Worm (Caenorhabditis elegans) whole organism, L3 larva: ENCODE results near the gene ikke-1.

Source experiments
- R02D3.7 ChIP-seq: fragments of 150-350 bp; optimal IDR thresholded peaks from 2 replicates; lab custom pipeline; 2014; ENCODE audit warnings: missing biosample characterization, missing genetic modification characterization
- ZK546.5 ChIP-seq: sonication (generic microtip); optimal IDR thresholded peaks from 2 replicates; lab custom pipeline; 2017; ENCODE audit warnings: missing biosample characterization, missing genetic modification characterization
- aly-2 ChIP-seq: fragments of 150-350 bp; optimal IDR thresholded peaks from 2 replicates; lab custom pipeline; 2014; ENCODE audit warnings: missing biosample characterization, missing genetic modification characterization
- ama-1 ChIP-seq: fragments of 150-350 bp; optimal IDR thresholded peaks from 2 replicates; lab custom pipeline; 2018
- ceh-16 ChIP-seq: sonication (generic microtip); optimal IDR thresholded peaks from 2 replicates; lab custom pipeline; 2017; ENCODE audit warnings: missing biosample characterization, missing genetic modification characterization
- ceh-28 ChIP-seq: fragments of 150-350 bp; optimal IDR thresholded peaks from 2 replicates; lab custom pipeline; 2014; ENCODE audit warnings: missing biosample characterization, missing genetic modification reagents, missing genetic modification characterization
- ceh-82 ChIP-seq: fragments of 150-350 bp; optimal IDR thresholded peaks from 2 replicates; lab custom pipeline; 2014; ENCODE audit warnings: missing biosample characterization, missing genetic modification characterization
- daf-12 ChIP-seq: fragments of 150-350 bp; optimal IDR thresholded peaks from 2 replicates; lab custom pipeline; 2014; ENCODE audit warnings: missing biosample characterization, missing genetic modification reagents, missing genetic modification characterization
- egl-27 ChIP-seq: sonication (generic microtip); optimal IDR thresholded peaks from 4 replicates; lab custom pipeline; 2017; ENCODE audit warnings: missing biosample characterization, missing genetic modification reagents, missing genetic modification characterization
- egl-5 ChIP-seq: fragments of 150-350 bp; optimal IDR thresholded peaks from 2 replicates; lab custom pipeline; 2017; ENCODE audit warnings: missing biosample characterization, missing genetic modification reagents, missing genetic modification characterization, inconsistent platforms
- elt-1 ChIP-seq: fragments of 150-350 bp; optimal IDR thresholded peaks from 2 replicates; lab custom pipeline; 2014; ENCODE audit warnings: missing biosample characterization, missing genetic modification characterization
- elt-2 ChIP-seq: sonication (generic microtip); optimal IDR thresholded peaks from 2 replicates; lab custom pipeline; 2016; ENCODE audit warnings: missing genetic modification reagents, mild to moderate bottlenecking, missing genetic modification characterization, missing compliant biosample characterization
- elt-3 ChIP-seq, 3 experiments: fragments of 150-350 bp in 1 of 3; sonication (generic microtip) in 2 of 3; optimal IDR thresholded peaks; 2 replicates in 2 of 3; 4 replicates in 1 of 3; lab custom pipeline; 2014 to 2017; ENCODE audit warnings: missing biosample characterization in 3 of 3, missing genetic modification characterization in 3 of 3
- eor-1 ChIP-seq, 2 experiments: fragments of 150-350 bp; optimal IDR thresholded peaks; 2 replicates each; lab custom pipeline; 2014 to 2018; ENCODE audit warnings: missing biosample characterization in 2 of 2, missing genetic modification characterization in 2 of 2
- fkh-10 ChIP-seq: sonication (generic microtip); optimal IDR thresholded peaks from 2 replicates; lab custom pipeline; 2017; ENCODE audit warnings: missing biosample characterization, missing genetic modification reagents, missing genetic modification characterization
- fkh-2 ChIP-seq: fragments of 150-350 bp; optimal IDR thresholded peaks from 2 replicates; lab custom pipeline; 2014; ENCODE audit warnings: missing biosample characterization, missing genetic modification reagents, missing genetic modification characterization
- fos-1 ChIP-seq: fragments of 150-350 bp; optimal IDR thresholded peaks from 2 replicates; lab custom pipeline; 2014; ENCODE audit warnings: missing biosample characterization, missing genetic modification characterization
- hmg-11 ChIP-seq: sonication (generic microtip); optimal IDR thresholded peaks from 2 replicates; lab custom pipeline; 2016; ENCODE audit warnings: missing genetic modification characterization, missing compliant biosample characterization
- jun-1 ChIP-seq: fragments of 150-350 bp; optimal IDR thresholded peaks from 2 replicates; lab custom pipeline; 2014; ENCODE audit warnings: missing biosample characterization, missing genetic modification reagents, missing genetic modification characterization
- lin-15B ChIP-seq: fragments of 150-350 bp; optimal IDR thresholded peaks from 2 replicates; lab custom pipeline; 2014; ENCODE audit warnings: missing biosample characterization, missing genetic modification characterization
- lsy-12 ChIP-seq: sonication (generic microtip); optimal IDR thresholded peaks from 2 replicates; lab custom pipeline; 2016; ENCODE audit warnings: mild to moderate bottlenecking, missing genetic modification characterization, missing compliant biosample characterization
- mml-1 ChIP-seq: fragments of 150-350 bp; sonication (generic microtip); optimal IDR thresholded peaks from 3 replicates; lab custom pipeline; 2014; ENCODE audit warnings: missing biosample characterization, missing genetic modification characterization
- nfya-1 ChIP-seq: sonication (generic microtip); optimal IDR thresholded peaks from 2 replicates; lab custom pipeline; 2017; ENCODE audit warnings: missing genetic modification characterization, mild to moderate bottlenecking, missing compliant biosample characterization, antibody characterized with exemption, moderate library complexity; ENCODE audit not compliant: insufficient read depth
- nhr-12 ChIP-seq: fragments of 150-350 bp; optimal IDR thresholded peaks from 2 replicates; lab custom pipeline; 2014; ENCODE audit warnings: missing biosample characterization, missing genetic modification characterization
- nhr-23 ChIP-seq: fragments of 150-350 bp; optimal IDR thresholded peaks from 2 replicates; lab custom pipeline; 2014; ENCODE audit warnings: missing biosample characterization, missing genetic modification reagents, missing genetic modification characterization
- nhr-237 ChIP-seq: fragments of 150-350 bp; optimal IDR thresholded peaks from 2 replicates; lab custom pipeline; 2014; ENCODE audit warnings: missing biosample characterization, missing genetic modification characterization
- nhr-25 ChIP-seq: sonication (generic microtip); optimal IDR thresholded peaks from 2 replicates; lab custom pipeline; 2017; ENCODE audit warnings: missing biosample characterization, missing genetic modification characterization
- nhr-28 ChIP-seq: fragments of 150-350 bp; optimal IDR thresholded peaks from 2 replicates; lab custom pipeline; 2014; ENCODE audit warnings: missing biosample characterization, missing genetic modification characterization
- nhr-67 ChIP-seq: fragments of 150-350 bp; optimal IDR thresholded peaks from 2 replicates; lab custom pipeline; 2014; ENCODE audit warnings: missing biosample characterization, missing genetic modification characterization
- nhr-77 ChIP-seq: fragments of 150-350 bp; optimal IDR thresholded peaks from 2 replicates; lab custom pipeline; 2014; ENCODE audit warnings: missing biosample characterization, missing genetic modification characterization
- pha-4 ChIP-seq: fragments of 150-350 bp; optimal IDR thresholded peaks from 2 replicates; lab custom pipeline; 2014; ENCODE audit warnings: missing biosample characterization, missing genetic modification reagents, missing genetic modification characterization
- pqm-1 ChIP-seq: fragments of 150-350 bp; optimal IDR thresholded peaks from 2 replicates; lab custom pipeline; 2017; ENCODE audit warnings: missing biosample characterization, missing genetic modification characterization, inconsistent platforms
- sea-2 ChIP-seq: fragments of 150-350 bp; sonication (generic microtip); optimal IDR thresholded peaks from 4 replicates; lab custom pipeline; 2014; ENCODE audit warnings: missing biosample characterization, missing genetic modification reagents, missing genetic modification characterization
- skn-1 ChIP-seq: fragments of 150-350 bp; optimal IDR thresholded peaks from 2 replicates; lab custom pipeline; 2014; ENCODE audit warnings: missing biosample characterization, missing genetic modification characterization
- snpc-4 ChIP-seq: fragments of 150-350 bp; optimal IDR thresholded peaks from 2 replicates; lab custom pipeline; 2014; ENCODE audit warnings: missing biosample characterization, missing genetic modification characterization
- tbx-2 ChIP-seq: sonication (generic microtip); optimal IDR thresholded peaks from 2 replicates; lab custom pipeline; 2016; ENCODE audit warnings: mild to moderate bottlenecking, missing genetic modification characterization, missing compliant biosample characterization
- unc-39 ChIP-seq: sonication (generic microtip); optimal IDR thresholded peaks from 4 replicates; lab custom pipeline; 2017; ENCODE audit warnings: missing biosample characterization, missing genetic modification characterization
- unc-62 ChIP-seq: fragments of 150-350 bp; sonication (generic microtip); optimal IDR thresholded peaks from 4 replicates; lab custom pipeline; 2014; ENCODE audit warnings: missing biosample characterization, missing genetic modification reagents, missing genetic modification characterization
- zag-1 ChIP-seq: fragments of 150-350 bp; optimal IDR thresholded peaks from 2 replicates; lab custom pipeline; 2014; ENCODE audit warnings: missing biosample characterization, missing genetic modification characterization
- ztf-11 ChIP-seq: fragments of 150-350 bp; optimal IDR thresholded peaks from 2 replicates; lab custom pipeline; 2014; ENCODE audit warnings: missing biosample characterization, missing genetic modification characterization
- ztf-4 ChIP-seq: fragments of 150-350 bp; optimal IDR thresholded peaks from 2 replicates; lab custom pipeline; 2014; ENCODE audit warnings: missing biosample characterization, missing genetic modification characterization

ikke-1 gene

ce11 chrIII:9069712-9070111, 19.2 kb upstream of the ikke-1 start:
- peak; percentile 55 for TF ChIP-seq elt-2 (tag; lab: Kevin White, UChicago)
- no peak for TF ChIP-seq lsy-12
- no peak for TF ChIP-seq mml-1 (tag; lab: Kevin White, UChicago)
- no peak for TF ChIP-seq nhr-12 (tag; lab: Kevin White, UChicago)
- peak; percentile 4 for TF ChIP-seq pqm-1 (tag; lab: Kevin White, UChicago)

ce11 chrIII:9060267-9060666, 9.8 kb upstream of the ikke-1 start:
- TF ChIP-seq elt-2 (tag; lab: Kevin White, UChicago): peak; percentile 17
- TF ChIP-seq nhr-77 (tag; lab: Kevin White, UChicago): peak; percentile 50
- peak; percentile 17 for TF ChIP-seq ama-1
- no peak for TF ChIP-seq ceh-82 (tag; lab: Kevin White, UChicago)
- TF ChIP-seq zag-1 (tag; lab: Kevin White, UChicago): no peak
- peak; percentile 3 for TF ChIP-seq pha-4 (tag; lab: Kevin White, UChicago)
- TF ChIP-seq fos-1: peak; percentile 38

ce11 chrIII:9058959-9059534, 8.5 kb upstream of the ikke-1 start, which contains the start of gene gst-1:
gst-1 (plus strand) TSS chrIII:9059331.
- TF ChIP-seq pha-4 (tag; lab: Kevin White, UChicago) (peak; percentile 66), ceh-28 (no peak), hmg-11 (peak; percentile 4), skn-1 (tag; lab: Kevin White, UChicago) (peak; percentile 94), fos-1 (no peak), nhr-77 (tag; lab: Kevin White, UChicago) (no peak), nhr-237 (tag; lab: Kevin White, UChicago) (no peak), nfya-1 (peak; percentile 38), zag-1 (tag; lab: Kevin White, UChicago) (no peak), ZK546.5 (tag; lab: Kevin White, UChicago) (no peak), lsy-12 (peak; percentile 11), ama-1 (peak; percentile 60), sea-2 (no peak), elt-2 (tag; lab: Kevin White, UChicago) (peak; percentile 65), nhr-67 (no peak)

- TF ChIP-seq eor-1 (tag; optimal IDR thresholded peaks at IDR 0.05; lab: Kevin White, UChicago) (no peak), lin-15B (tag; lab: Kevin White, UChicago) (peak; percentile 29)
Measured at ce11 chrIII:9054414-9055147, 4.1 kb upstream of the ikke-1 start, which contains the start of gene cls-2. cls-2 (plus strand) TSS chrIII:9055048.

ce11 chrIII:9053740-9054252, 3.3 kb upstream of the ikke-1 start, which contains the start of gene R107.5:
R107.5 (minus strand) TSS chrIII:9053790.
- peak; percentile 99 for TF ChIP-seq lsy-12
- TF ChIP-seq elt-2 (tag; lab: Kevin White, UChicago): peak; percentile 67
- TF ChIP-seq unc-62: no peak
- TF ChIP-seq elt-1 (tag; lab: Kevin White, UChicago): peak; percentile 16
- peak; percentile 91 for TF ChIP-seq tbx-2 (tag; lab: Kevin White, UChicago)
- TF ChIP-seq skn-1 (tag; lab: Kevin White, UChicago): no peak
- peak; percentile 90 for TF ChIP-seq egl-5 (tag; lab: Kevin White, UChicago)
- peak; percentile 99 for TF ChIP-seq nhr-25 (tag; lab: Kevin White, UChicago)
- peak; percentile 97 for TF ChIP-seq jun-1 (tag; lab: Kevin White, UChicago)
- TF ChIP-seq ztf-11: no peak
- TF ChIP-seq pqm-1 (tag; lab: Kevin White, UChicago): peak; percentile 26
- TF ChIP-seq ceh-16 (tag; lab: Kevin White, UChicago): no peak
- TF ChIP-seq sea-2: peak; percentile 80
- TF ChIP-seq unc-39 (tag; lab: Kevin White, UChicago): no peak
- TF ChIP-seq ceh-82 (tag; lab: Kevin White, UChicago): no peak
- no peak for TF ChIP-seq zag-1 (tag; lab: Kevin White, UChicago)
- TF ChIP-seq nhr-12 (tag; lab: Kevin White, UChicago): no peak
- no peak for TF ChIP-seq snpc-4 (tag; lab: Kevin White, UChicago)
- TF ChIP-seq ama-1: peak; percentile 97
- TF ChIP-seq ztf-4 (tag; lab: Kevin White, UChicago): peak; percentile 27
- no peak for TF ChIP-seq aly-2 (tag; lab: Kevin White, UChicago)
- TF ChIP-seq nhr-23 (tag; lab: Kevin White, UChicago): peak; percentile 97
- no peak for TF ChIP-seq nhr-77 (tag; lab: Kevin White, UChicago)
- TF ChIP-seq ceh-28: peak; percentile 80
- TF ChIP-seq fos-1: peak; percentile 41
- TF ChIP-seq fkh-10 (GFP tag; lab: Kevin White, UChicago): peak; percentile 49
- TF ChIP-seq fkh-2 (tag; lab: Kevin White, UChicago): no peak
- TF ChIP-seq elt-3 (tag; optimal IDR thresholded peaks at IDR 0.05; lab: Kevin White, UChicago): peak; percentile 26 to 84 (median 75)
- no peak for TF ChIP-seq nhr-28 (tag; lab: Kevin White, UChicago)
- peak; percentile 79 for TF ChIP-seq lin-15B (tag; lab: Kevin White, UChicago)
- no peak for TF ChIP-seq daf-12 (tag; lab: Kevin White, UChicago)
- TF ChIP-seq nhr-237 (tag; lab: Kevin White, UChicago): no peak
- peak; percentile 62 for TF ChIP-seq R02D3.7 (tag; lab: Kevin White, UChicago)
- TF ChIP-seq egl-27: peak; percentile 30
